Fruit fly (Drosophila melanogaster): Measurements from ENCODE around the gene Pect.

The Pect gene

dm6 chr2L:13219281-13220092, 15.9 kb downstream of the Pect start, which contains the start of the genes CG9426 and mRF1:
CG9426 (minus strand) TSS chr2L:13219923.
mRF1 (plus strand) TSS chr2L:13219979.
- no peak for TF ChIP-seq insv (optimal IDR thresholded peaks at IDR 0.05)
- no peak for TF ChIP-seq psq (optimal IDR thresholded peaks at IDR 0.05)
- no peak for TF ChIP-seq ttk (optimal IDR thresholded peaks at IDR 0.05)
- no peak for TF ChIP-seq Sin3A (optimal IDR thresholded peaks at IDR 0.05)
- TF ChIP-seq Myc (optimal IDR thresholded peaks at IDR 0.05), result no peak
- TF ChIP-seq h (optimal IDR thresholded peaks at IDR 0.05), result no peak

DNA sequence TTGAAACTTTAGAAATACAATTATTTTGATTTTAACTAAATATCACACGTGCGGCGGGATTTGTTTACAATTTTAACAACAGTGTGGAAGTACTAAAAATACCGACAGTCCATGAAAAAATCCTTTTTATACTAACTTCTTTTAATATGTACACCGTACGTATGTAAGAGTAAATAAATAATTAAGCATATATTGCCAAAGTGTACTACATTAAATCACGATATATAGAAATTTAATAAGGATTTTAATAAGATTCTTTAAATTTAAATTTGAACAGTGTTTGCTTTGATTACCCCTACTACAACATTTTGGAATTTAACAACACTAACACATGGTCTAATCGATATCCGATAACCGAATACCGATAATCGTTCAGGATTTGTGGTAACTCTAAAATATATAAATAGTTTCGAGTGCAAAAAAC, 18.7 kb downstream of the Pect start, which contains the start of the genes Ski6 and CG16812:
TSS of gene Ski6 (minus strand) at position 205 of the 424 bp plus-strand sequence.
TSS of gene CG16812 (plus strand) at position 363 of the 424 bp plus-strand sequence.
- TF ChIP-seq insv (optimal IDR thresholded peaks at IDR 0.05), result no peak
- TF ChIP-seq Myc (optimal IDR thresholded peaks at IDR 0.05), result no peak
- no peak for TF ChIP-seq psq (optimal IDR thresholded peaks at IDR 0.05)
- no peak for TF ChIP-seq Sin3A (optimal IDR thresholded peaks at IDR 0.05)
- TF ChIP-seq h (optimal IDR thresholded peaks at IDR 0.05), result no peak
- TF ChIP-seq ttk (optimal IDR thresholded peaks at IDR 0.05), result no peak

dm6 chr2L:13225225-13225840, 21.8 kb downstream of the Pect start, which contains the start of gene CG15480:
CG15480 (minus strand) TSS chr2L:13225275.
- TF ChIP-seq ttk (optimal IDR thresholded peaks at IDR 0.05) (no peak), psq (optimal IDR thresholded peaks at IDR 0.05) (no peak), Myc (optimal IDR thresholded peaks at IDR 0.05) (no peak), Sin3A (optimal IDR thresholded peaks at IDR 0.05) (no peak), h (optimal IDR thresholded peaks at IDR 0.05) (no peak), insv (optimal IDR thresholded peaks at IDR 0.05) (no peak)

DNA sequence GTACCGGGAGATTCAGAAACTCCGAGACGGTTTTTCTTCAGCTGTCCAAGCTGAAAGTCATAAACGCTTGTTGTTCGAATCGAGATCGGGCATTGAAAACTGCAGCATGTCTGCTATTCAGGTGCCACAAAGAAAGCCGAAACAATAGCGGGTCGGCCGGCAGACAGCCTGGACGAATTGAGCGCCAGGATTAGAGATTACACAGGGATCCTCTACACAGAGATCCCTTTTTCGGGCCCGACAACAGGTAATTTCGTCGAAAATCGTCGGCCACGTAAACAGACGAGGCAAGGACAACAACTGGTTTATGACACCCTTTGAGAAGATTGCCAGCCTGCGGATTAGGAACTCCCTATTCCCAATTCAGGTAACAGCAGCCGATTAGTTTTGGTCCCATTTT, 23.7 kb downstream of the Pect start, which contains the start of gene CG16813:
TSS of gene CG16813 (plus strand) at position 288 of the 400 bp plus-strand sequence.
- TF ChIP-seq ttk (optimal IDR thresholded peaks at IDR 0.05), result no peak
- TF ChIP-seq psq (optimal IDR thresholded peaks at IDR 0.05), result no peak
- TF ChIP-seq insv (optimal IDR thresholded peaks at IDR 0.05), result no peak

DNA sequence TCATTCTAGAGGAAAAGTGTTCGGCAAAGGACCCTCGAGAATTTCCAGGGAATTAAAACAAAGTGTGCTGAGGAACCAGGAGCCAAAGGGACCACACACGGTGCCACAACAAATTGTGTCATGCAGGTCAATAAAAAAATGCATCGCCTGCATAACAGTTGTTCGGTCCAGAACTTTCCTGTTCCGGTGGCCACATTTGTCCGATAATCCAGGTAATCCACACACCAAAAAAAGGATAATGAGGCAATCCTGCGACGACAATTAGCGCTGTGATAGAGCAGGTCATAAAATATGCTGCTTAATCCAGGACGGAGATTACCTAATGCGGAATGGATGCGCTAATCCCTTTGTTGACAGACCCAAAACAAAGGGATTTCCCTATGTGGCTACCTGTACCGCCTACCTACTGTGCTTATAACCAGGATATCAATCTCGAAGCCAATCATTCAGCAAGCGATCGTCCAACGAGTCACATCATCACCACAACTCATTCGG, 25.9 kb downstream of the Pect start, which contains the start of gene CG16815:
TSS of gene CG16815 (plus strand) at position 445 of the 495 bp plus-strand sequence.
- TF ChIP-seq ttk (optimal IDR thresholded peaks at IDR 0.05) (no peak), h (optimal IDR thresholded peaks at IDR 0.05) (no peak), psq (optimal IDR thresholded peaks at IDR 0.05) (no peak), Sin3A (optimal IDR thresholded peaks at IDR 0.05) (no peak), Myc (optimal IDR thresholded peaks at IDR 0.05) (no peak), insv (optimal IDR thresholded peaks at IDR 0.05) (no peak)

DNA sequence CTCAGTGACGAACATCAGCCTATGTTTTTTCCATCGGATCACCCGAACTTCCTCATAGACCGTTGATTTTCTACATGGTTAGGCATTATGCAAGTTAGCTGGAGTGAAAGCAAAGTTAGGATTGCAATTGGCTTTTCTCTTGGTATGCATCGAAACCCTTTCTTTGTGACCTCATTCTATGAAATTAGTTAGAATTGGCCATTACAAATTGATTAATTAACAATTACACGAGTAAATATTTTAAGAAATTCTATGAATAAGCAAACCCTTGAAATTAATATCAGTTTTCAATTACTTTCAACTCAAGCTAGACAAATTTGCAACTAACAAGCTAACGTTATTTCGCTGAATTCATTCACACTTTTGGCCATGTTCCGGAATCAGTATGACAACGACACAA, 28.2 kb downstream of the Pect start, which contains the start of gene Prosalpha6T:
TSS of gene Prosalpha6T (plus strand) at position 301 of the 400 bp plus-strand sequence.
- TF ChIP-seq h (optimal IDR thresholded peaks at IDR 0.05), result no peak
- no peak for TF ChIP-seq Myc (optimal IDR thresholded peaks at IDR 0.05)
- TF ChIP-seq Sin3A (optimal IDR thresholded peaks at IDR 0.05), result no peak
- TF ChIP-seq insv (optimal IDR thresholded peaks at IDR 0.05), result no peak
- no peak for TF ChIP-seq ttk (optimal IDR thresholded peaks at IDR 0.05)
- no peak for TF ChIP-seq psq (optimal IDR thresholded peaks at IDR 0.05)

dm6 chr2L:13234610-13235489, 31.3 kb downstream of the Pect start, which contains the start of gene Mabi:
Mabi (minus strand) TSS chr2L:13234660.
- TF ChIP-seq h (optimal IDR thresholded peaks at IDR 0.05), result no peak
- TF ChIP-seq psq (optimal IDR thresholded peaks at IDR 0.05), result no peak
- TF ChIP-seq Sin3A (optimal IDR thresholded peaks at IDR 0.05), result no peak
- TF ChIP-seq Myc (optimal IDR thresholded peaks at IDR 0.05), result no peak
- TF ChIP-seq ttk (optimal IDR thresholded peaks at IDR 0.05), result no peak
- no peak for TF ChIP-seq insv (optimal IDR thresholded peaks at IDR 0.05)

- no peak for TF ChIP-seq Sin3A (optimal IDR thresholded peaks at IDR 0.05)
- no peak for TF ChIP-seq ttk (optimal IDR thresholded peaks at IDR 0.05)
- no peak for TF ChIP-seq Myc (optimal IDR thresholded peaks at IDR 0.05)
- TF ChIP-seq h (optimal IDR thresholded peaks at IDR 0.05), result no peak
- no peak for TF ChIP-seq psq (optimal IDR thresholded peaks at IDR 0.05)
- TF ChIP-seq insv (optimal IDR thresholded peaks at IDR 0.05), result no peak
Measured at dm6 chr2L:13236194-13236593, 32.6 kb downstream of the Pect start, which contains the start of gene Jhbp14. Jhbp14 (plus strand) TSS chr2L:13236494.

- TF ChIP-seq h (optimal IDR thresholded peaks at IDR 0.05), result no peak
- TF ChIP-seq Sin3A (optimal IDR thresholded peaks at IDR 0.05), result no peak
- no peak for TF ChIP-seq ttk (optimal IDR thresholded peaks at IDR 0.05)
- TF ChIP-seq psq (optimal IDR thresholded peaks at IDR 0.05), result no peak
- TF ChIP-seq insv (optimal IDR thresholded peaks at IDR 0.05), result no peak
- TF ChIP-seq Myc (optimal IDR thresholded peaks at IDR 0.05), result no peak
Measured at dm6 chr2L:13239689-13240088, 36.1 kb downstream of the Pect start, which contains the start of gene Jhbp13. Jhbp13 (plus strand) TSS chr2L:13239989.

DNA sequence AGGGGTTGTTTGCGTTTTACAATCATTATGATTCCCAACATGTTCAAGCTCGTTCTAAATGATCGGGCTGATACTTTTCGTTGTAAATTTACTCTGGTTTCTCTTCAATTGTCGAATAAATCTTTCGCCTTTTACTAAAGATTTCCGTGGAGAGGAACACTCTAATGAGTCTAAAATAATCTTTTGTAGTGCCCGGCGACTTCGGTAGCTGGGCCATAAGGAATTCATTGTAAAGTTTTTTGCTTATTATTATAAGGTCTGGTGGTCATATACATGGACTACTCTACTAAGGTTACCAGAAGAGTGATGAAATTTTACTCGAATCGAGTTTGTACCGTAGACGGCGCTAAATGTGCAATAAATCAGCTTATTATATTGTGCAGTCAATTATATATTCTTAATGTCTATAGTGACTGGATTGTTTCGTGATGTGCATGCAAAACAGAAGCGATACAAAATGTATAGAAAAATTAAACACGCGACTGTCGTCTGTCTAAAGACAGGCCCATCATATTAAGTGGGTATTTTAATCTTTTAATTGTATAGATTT, 41.3 kb downstream of the Pect start:
- no peak for TF ChIP-seq insv (optimal IDR thresholded peaks at IDR 0.05)
- TF ChIP-seq h (optimal IDR thresholded peaks at IDR 0.05), result no peak
- TF ChIP-seq ttk (optimal IDR thresholded peaks at IDR 0.05), result no peak
- TF ChIP-seq Myc (optimal IDR thresholded peaks at IDR 0.05), result no peak
- no peak for TF ChIP-seq psq (optimal IDR thresholded peaks at IDR 0.05)
- no peak for TF ChIP-seq Sin3A (optimal IDR thresholded peaks at IDR 0.05)
